Worm (Caenorhabditis elegans) whole organism, L4/young adult: ENCODE results near the gene clec-196.
"Not testable (repeated sequence)": the region's sequence is repeated elsewhere in the genome, so short reads cannot be mapped to it uniquely, and the experiment has no call there.

Experiments
- W03F9.2 ChIP-seq: fragments of 150-350 bp; optimal IDR thresholded peaks from 2 replicates; lab custom pipeline; 2014; ENCODE audit warnings: missing biosample characterization, missing genetic modification characterization
- dao-5 ChIP-seq: sonication (generic microtip); optimal IDR thresholded peaks from 2 replicates; lab custom pipeline; 2016; ENCODE audit warnings: missing genotype, missing genetic modification characterization, moderate library complexity, missing compliant biosample characterization
- him-1 ChIP-seq: sonication (generic microtip); optimal IDR thresholded peaks from 2 replicates; lab custom pipeline; 2016; ENCODE audit warnings: missing genotype, missing genetic modification reagents, missing genetic modification characterization, missing compliant biosample characterization

The clec-196 gene

ce11 chrIV:17293679-17294078 is 16.9 kb downstream of the clec-196 start:
- TF ChIP-seq him-1 = no peak
- TF ChIP-seq W03F9.2 (tag; lab: Kevin White, UChicago) = no peak
- no peak for TF ChIP-seq dao-5 (tag; lab: Kevin White, UChicago)

- TF ChIP-seq W03F9.2 (tag; lab: Kevin White, UChicago) (no peak), dao-5 (tag; lab: Kevin White, UChicago) (no peak), him-1 (no peak)
Observed at ce11 chrIV:17294489-17294888, 17.7 kb downstream of the clec-196 start, which contains the start of gene T28F3.5. Gene T28F3.5 (plus strand): TSS chrIV:17294789.

ce11 chrIV:17301933-17302332 is 25.2 kb downstream of the clec-196 start, which contains the start of gene ifta-2:
Gene ifta-2 (minus strand): TSS chrIV:17302033.
- no peak for TF ChIP-seq dao-5 (tag; lab: Kevin White, UChicago)
- no peak for TF ChIP-seq him-1
- no peak for TF ChIP-seq W03F9.2 (tag; lab: Kevin White, UChicago)

ce11 chrIV:17307223-17307622 is 30.5 kb downstream of the clec-196 start, which contains the start of gene T28F3.8:
Gene T28F3.8 (minus strand): TSS chrIV:17307323.
- not testable (repeated sequence) for TF ChIP-seq him-1; dao-5 (tag; lab: Kevin White, UChicago); W03F9.2 (tag; lab: Kevin White, UChicago)

ce11 chrIV:17308211-17308610 is 31.5 kb downstream of the clec-196 start, which contains the start of gene T28F3.9:
Gene T28F3.9 (plus strand): TSS chrIV:17308511.
- no peak for TF ChIP-seq him-1

ce11 chrIV:17311842-17312241 is 35.1 kb downstream of the clec-196 start, which contains the start of gene snf-9:
Gene snf-9 (plus strand): TSS chrIV:17312142.
- TF ChIP-seq him-1 = no peak
- no peak for TF ChIP-seq W03F9.2 (tag; lab: Kevin White, UChicago)
- TF ChIP-seq dao-5 (tag; lab: Kevin White, UChicago) = no peak

- TF ChIP-seq W03F9.2 (tag; lab: Kevin White, UChicago) (no peak), dao-5 (tag; lab: Kevin White, UChicago) (no peak), him-1 (no peak)
Observed at ce11 chrIV:17316398-17316797, 39.6 kb downstream of the clec-196 start, which contains the start of gene C49C3.20. Gene C49C3.20 (minus strand): TSS chrIV:17316498.

ce11 chrIV:17320445-17320844 is 43.7 kb downstream of the clec-196 start, which contains the start of gene C49C3.4:
Gene C49C3.4 (plus strand): TSS chrIV:17320795.
- TF ChIP-seq W03F9.2 (tag; lab: Kevin White, UChicago) (no peak), dao-5 (tag; lab: Kevin White, UChicago) (no peak), him-1 (no peak)
